Worm (Caenorhabditis elegans) whole organism, mixed stage, embryonic: ENCODE measurements around the gene F41G4.13.

Experiments
- blmp-1 ChIP-seq: fragments of 150-350 bp; optimal IDR thresholded peaks from 2 replicates; lab custom pipeline; 2014; ENCODE audit warnings: missing biosample characterization, missing genetic modification characterization
- nhr-76 ChIP-seq: sonication (generic microtip); optimal IDR thresholded peaks from 2 replicates; lab custom pipeline; 2017; ENCODE audit warnings: missing biosample characterization, missing genetic modification characterization

DNA sequence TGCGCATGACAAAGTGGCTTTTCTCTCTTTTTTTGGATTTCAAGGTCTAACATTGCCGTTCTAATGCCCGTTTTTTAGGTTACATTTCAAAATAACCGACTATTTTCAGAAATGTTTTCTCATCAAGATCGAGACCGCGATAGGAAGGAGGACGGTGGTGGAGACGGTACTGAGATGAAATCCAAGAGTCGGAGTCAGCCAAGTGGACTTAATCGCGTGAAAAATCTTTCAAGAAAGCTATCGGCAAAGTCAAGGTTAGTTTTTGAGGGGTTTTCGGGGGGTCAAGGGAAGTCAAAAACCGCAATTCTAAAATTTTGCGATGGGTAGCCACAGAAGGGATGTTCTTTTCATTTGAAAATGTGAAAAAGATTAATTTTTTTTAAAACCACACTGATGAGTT lies 38.6 kb downstream of the F41G4.13 start, which contains the start of gene aak-2:
- TF ChIP-seq nhr-76 (no peak), blmp-1 (no peak)
